5 worm cellular contexts compared by ENCODE assay signal in genomic region chrV:13656346-13657254, ce11.
TF ChIP-seq lines count a peak whose summit lies in the region.

No protein-coding gene starts in this region.

TF ChIP-seq in whole organism, L1 larva, 84 proteins besides CTCF, POLR2A, EP300 and RAD21 (continued from another document and continues in another):
- TF ChIP-seq skn-1 (tag; optimal IDR thresholded peaks at IDR 0.05; lab: Kevin White, UChicago) = no peak
- no peak for TF ChIP-seq nhr-84 (tag; optimal IDR thresholded peaks at IDR 0.05; lab: Kevin White, UChicago)
- TF ChIP-seq nhr-28 (tag; optimal IDR thresholded peaks at IDR 0.05; lab: Kevin White, UChicago) = no peak
- no peak for TF ChIP-seq egl-27 (tag; optimal IDR thresholded peaks at IDR 0.05; lab: Kevin White, UChicago)
- TF ChIP-seq lin-39 (tag; optimal IDR thresholded peaks at IDR 0.05; lab: Kevin White, UChicago) = no peak
- peak; percentile 82 for TF ChIP-seq lin-14 (GFP tag; optimal IDR thresholded peaks at IDR 0.05; lab: Kevin White, UChicago)
- TF ChIP-seq lin-15B (tag; optimal IDR thresholded peaks at IDR 0.05; lab: Kevin White, UChicago) = no peak
- TF ChIP-seq ceh-82 (tag; optimal IDR thresholded peaks at IDR 0.05; lab: Kevin White, UChicago) = no peak
- TF ChIP-seq nhr-12 (tag; optimal IDR thresholded peaks at IDR 0.05; lab: Kevin White, UChicago) = no peak
- TF ChIP-seq efl-1 (optimal IDR thresholded peaks at IDR 0.05; lab: Kevin White, UChicago) = peak in 1 of 2 experiments; percentile 27
- peak in 1 of 2 experiments; percentile 58 for TF ChIP-seq efl-1 (GFP tag; optimal IDR thresholded peaks at IDR 0.05 in 1 of 2; lab: Kevin White, UChicago)
- peak; percentile 32 for TF ChIP-seq tbx-2 (tag; optimal IDR thresholded peaks at IDR 0.05; lab: Kevin White, UChicago)
- TF ChIP-seq snu-23 (GFP tag; optimal IDR thresholded peaks at IDR 0.05; lab: Kevin White, UChicago) = peak; percentile 70
- TF ChIP-seq nhr-11 (tag; optimal IDR thresholded peaks at IDR 0.05; lab: Kevin White, UChicago) = no peak
- peak; percentile 96 for TF ChIP-seq nhr-85 (tag; lab: Kevin White, UChicago)
- TF ChIP-seq F16B12.6 (tag; optimal IDR thresholded peaks at IDR 0.05; lab: Kevin White, UChicago) = no peak
- peak; percentile 39 for TF ChIP-seq ceh-88 (GFP tag; IDR thresholded peaks at IDR 0.05; lab: Robert Waterston, UW)
- peak; percentile 2 for TF ChIP-seq fkh-8 (tag; optimal IDR thresholded peaks at IDR 0.05; lab: Kevin White, UChicago)
- TF ChIP-seq hlh-17 (GFP tag; optimal IDR thresholded peaks at IDR 0.05; lab: Kevin White, UChicago; ENCODE audit: borderline replicate concordance) = no peak
- peak in 4 of 6 experiments; percentile 24 to 99 (median 78) for TF ChIP-seq elt-3 (tag; optimal IDR thresholded peaks at IDR 0.05; lab: Kevin White, UChicago)
- TF ChIP-seq mef-2 (tag; optimal IDR thresholded peaks at IDR 0.05; lab: Kevin White, UChicago) = no peak
- peak; percentile 80 for TF ChIP-seq elt-2 (tag; optimal IDR thresholded peaks at IDR 0.05; lab: Kevin White, UChicago)
- TF ChIP-seq ceh-63 (GFP tag; optimal IDR thresholded peaks at IDR 0.05; lab: Kevin White, UChicago) = no peak
- no peak for TF ChIP-seq snpc-4 (tag; optimal IDR thresholded peaks at IDR 0.05; lab: Kevin White, UChicago)
- peak; percentile 51 for TF ChIP-seq dsc-1 (tag; optimal IDR thresholded peaks at IDR 0.05; lab: Kevin White, UChicago)
- no peak for TF ChIP-seq unc-62 (GFP tag; optimal IDR thresholded peaks at IDR 0.05; lab: Kevin White, UChicago)
- peak; percentile 97 for TF ChIP-seq blmp-1 (tag; optimal IDR thresholded peaks at IDR 0.05; lab: Kevin White, UChicago)

TF ChIP-seq in whole organism, L2 larva, 48 proteins besides CTCF, POLR2A, EP300 and RAD21 (continued from another document):
- TF ChIP-seq egl-27 (tag; optimal IDR thresholded peaks at IDR 0.05; lab: Kevin White, UChicago) = peak; percentile 39
- no peak for TF ChIP-seq nhr-237 (tag; optimal IDR thresholded peaks at IDR 0.05; lab: Kevin White, UChicago)
- TF ChIP-seq snpc-4 (tag; optimal IDR thresholded peaks at IDR 0.05; lab: Kevin White, UChicago) = peak; percentile 43
- TF ChIP-seq lsy-2 (tag; optimal IDR thresholded peaks at IDR 0.05; lab: Kevin White, UChicago) = peak in 1 of 2 experiments; percentile 60
- TF ChIP-seq skn-1 (tag; optimal IDR thresholded peaks at IDR 0.05; lab: Kevin White, UChicago) = peak; percentile 43
- peak; percentile 97 for TF ChIP-seq nhr-21 (tag; optimal IDR thresholded peaks at IDR 0.05; lab: Kevin White, UChicago)
- TF ChIP-seq ztf-4 (tag; optimal IDR thresholded peaks at IDR 0.05; lab: Kevin White, UChicago) = peak; percentile 53
- no peak for TF ChIP-seq unc-55 (GFP tag; optimal IDR thresholded peaks at IDR 0.05; lab: Kevin White, UChicago)
- TF ChIP-seq sma-9 (GFP tag; optimal IDR thresholded peaks at IDR 0.05; lab: Kevin White, UChicago) = peak; percentile 85
- no peak for TF ChIP-seq sma-9 (tag; optimal IDR thresholded peaks at IDR 0.05; lab: Kevin White, UChicago)
- TF ChIP-seq elt-3 (tag; optimal IDR thresholded peaks at IDR 0.05; lab: Kevin White, UChicago) = no peak
- peak; percentile 65 for TF ChIP-seq crh-2 (tag; optimal IDR thresholded peaks at IDR 0.05; lab: Kevin White, UChicago)
- TF ChIP-seq alr-1 (tag; optimal IDR thresholded peaks at IDR 0.05; lab: Kevin White, UChicago) = peak; percentile 68
- no peak for TF ChIP-seq zag-1 (tag; optimal IDR thresholded peaks at IDR 0.05; lab: Kevin White, UChicago)
- TF ChIP-seq gmeb-1 (tag; optimal IDR thresholded peaks at IDR 0.05; lab: Kevin White, UChicago) = peak; percentile 48
- TF ChIP-seq elt-1 (tag; optimal IDR thresholded peaks at IDR 0.05; lab: Kevin White, UChicago) = no peak
TF ChIP-seq in whole organism, L2 larva: peak in this region for 19.

TF ChIP-seq in whole organism, L3 larva, 47 proteins besides CTCF, POLR2A, EP300 and RAD21 (continued from another document):
- no peak for TF ChIP-seq nhr-237 (tag; optimal IDR thresholded peaks at IDR 0.05; lab: Kevin White, UChicago)
- TF ChIP-seq ceh-9 (tag; optimal IDR thresholded peaks at IDR 0.05; lab: Kevin White, UChicago) = no peak
- peak; percentile 45 for TF ChIP-seq nhr-28 (tag; optimal IDR thresholded peaks at IDR 0.05; lab: Kevin White, UChicago)
- peak; percentile 69 for TF ChIP-seq lsy-12 (tag; optimal IDR thresholded peaks at IDR 0.05; lab: Kevin White, UChicago)
- TF ChIP-seq nhr-43 (tag; optimal IDR thresholded peaks at IDR 0.05; lab: Kevin White, UChicago; ENCODE audit: poor library complexity, severe bottlenecking) = peak; percentile 91
- TF ChIP-seq sea-2 (GFP tag; optimal IDR thresholded peaks at IDR 0.05; lab: Kevin White, UChicago) = no peak
- no peak for TF ChIP-seq egl-5 (tag; optimal IDR thresholded peaks at IDR 0.05; lab: Kevin White, UChicago)
- peak; percentile 45 for TF ChIP-seq ceh-28 (tag; optimal IDR thresholded peaks at IDR 0.05; lab: Kevin White, UChicago)
- peak; percentile 98 for TF ChIP-seq nhr-25 (tag; optimal IDR thresholded peaks at IDR 0.05; lab: Kevin White, UChicago)
- peak; percentile 23 for TF ChIP-seq R02D3.7 (tag; optimal IDR thresholded peaks at IDR 0.05; lab: Kevin White, UChicago)
- TF ChIP-seq ceh-82 (tag; optimal IDR thresholded peaks at IDR 0.05; lab: Kevin White, UChicago) = no peak
- TF ChIP-seq pha-4 (tag; optimal IDR thresholded peaks at IDR 0.05; lab: Kevin White, UChicago) = peak; percentile 52
- TF ChIP-seq ama-1 (optimal IDR thresholded peaks at IDR 0.05; lab: Kevin White, UChicago) = peak; percentile 95
- TF ChIP-seq ZK546.5 (tag; optimal IDR thresholded peaks at IDR 0.05; lab: Kevin White, UChicago) = no peak
- TF ChIP-seq eor-1 (tag; optimal IDR thresholded peaks at IDR 0.05; lab: Kevin White, UChicago) = no peak
- TF ChIP-seq skn-1 (tag; optimal IDR thresholded peaks at IDR 0.05; lab: Kevin White, UChicago) = no peak
- TF ChIP-seq jun-1 (tag; optimal IDR thresholded peaks at IDR 0.05; lab: Kevin White, UChicago) = peak; percentile 52

TF ChIP-seq in whole organism, L4 larva, 104 proteins besides CTCF, POLR2A, EP300 and RAD21 (continued from another document and continues in another):
- TF ChIP-seq nhr-6 (tag; optimal IDR thresholded peaks at IDR 0.05; lab: Kevin White, UChicago) (peak; percentile 56), fos-1 (tag; optimal IDR thresholded peaks at IDR 0.05; lab: Kevin White, UChicago) (no peak), R02D3.7 (tag; optimal IDR thresholded peaks at IDR 0.05; lab: Kevin White, UChicago) (no peak), zip-2 (tag; optimal IDR thresholded peaks at IDR 0.05; lab: Kevin White, UChicago) (no peak), lim-7 (GFP tag; IDR thresholded peaks at IDR 0.05; lab: Robert Waterston, UW) (0 out of 2 replicates have a peak, but pooled peaks have one; percentile 35), Y5F2A.4 (GFP tag; optimal IDR thresholded peaks at IDR 0.05; lab: Kevin White, UChicago) (peak; percentile 10), pha-4 (GFP tag; IDR thresholded peaks at IDR 0.05; lab: Robert Waterston, UW) (peak; percentile 14), pha-4 (tag; optimal IDR thresholded peaks at IDR 0.05; lab: Kevin White, UChicago) (no peak), nhr-102 (tag; optimal IDR thresholded peaks at IDR 0.05; lab: Kevin White, UChicago) (peak; percentile 86), T20F7.1 (GFP tag; optimal IDR thresholded peaks at IDR 0.05; lab: Kevin White, UChicago) (peak; percentile 32), skn-1 (tag; optimal IDR thresholded peaks at IDR 0.05; lab: Kevin White, UChicago) (no peak), cey-2 (tag; optimal IDR thresholded peaks at IDR 0.05; lab: Kevin White, UChicago; ENCODE audit: borderline replicate concordance, insufficient read depth) (peak; percentile 77), ctbp-1 (GFP tag; IDR thresholded peaks at IDR 0.05; lab: Robert Waterston, UW) (no peak), nhr-48 (tag; optimal IDR thresholded peaks at IDR 0.05; lab: Kevin White, UChicago) (peak; percentile 89), set-16 (GFP tag; IDR thresholded peaks at IDR 0.05; lab: Robert Waterston, UW) (peak; percentile 28; the same call in 1 of the 2 replicates), F10B5.3 (tag; optimal IDR thresholded peaks at IDR 0.05; lab: Kevin White, UChicago) (no peak), zfp-3 (GFP tag; conservative IDR thresholded peaks at IDR 0.05; lab: Robert Waterston, UW) (peak; percentile 80), madf-9 (GFP tag; conservative IDR thresholded peaks at IDR 0.05; lab: Robert Waterston, UW) (no peak), lin-29 (GFP tag; IDR thresholded peaks at IDR 0.05; lab: Robert Waterston, UW) (no peak), nhr-10 (tag; optimal IDR thresholded peaks at IDR 0.05; lab: Kevin White, UChicago) (peak; percentile 84), ces-1 (GFP tag; optimal IDR thresholded peaks at IDR 0.05; lab: Kevin White, UChicago) (no peak), hlh-30 (tag; optimal IDR thresholded peaks at IDR 0.05; lab: Kevin White, UChicago; ENCODE audit: insufficient read depth) (peak; percentile 83), dpl-1 (GFP tag; optimal IDR thresholded peaks at IDR 0.05; lab: Kevin White, UChicago) (peak; percentile 40), vab-7 (GFP tag; IDR thresholded peaks at IDR 0.05; lab: Robert Waterston, UW) (no peak), hmg-1.1 (GFP tag; IDR thresholded peaks at IDR 0.05; lab: Robert Waterston, UW) (0 out of 2 replicates have a peak, but pooled peaks have one; percentile 24), nhr-77 (tag; optimal IDR thresholded peaks at IDR 0.05; lab: Kevin White, UChicago) (peak; percentile 66), gei-8 (GFP tag; optimal IDR thresholded peaks at IDR 0.05; lab: Kevin White, UChicago) (peak; percentile 69), T26A8.4 (GFP tag; IDR thresholded peaks at IDR 0.05; lab: Robert Waterston, UW) (peak; percentile 38; the same call in 1 of the 2 replicates), egl-43 (GFP tag; IDR thresholded peaks at IDR 0.05; lab: Robert Waterston, UW) (no peak), zip-11 (GFP tag; IDR thresholded peaks at IDR 0.05; lab: Robert Waterston, UW) (no peak), ZK546.5 (tag; optimal IDR thresholded peaks at IDR 0.05; lab: Kevin White, UChicago) (no peak), php-3 (GFP tag; IDR thresholded peaks at IDR 0.05; lab: Robert Waterston, UW) (peak; percentile 82), duxl-1 (tag; optimal IDR thresholded peaks at IDR 0.05; lab: Kevin White, UChicago; ENCODE audit: poor library complexity) (peak; percentile 8), daf-19 (GFP tag; conservative IDR thresholded peaks at IDR 0.05; lab: Robert Waterston, UW) (no peak), hlh-11 (tag; optimal IDR thresholded peaks at IDR 0.05; lab: Kevin White, UChicago) (peak; percentile 96), Y48G9A.11 (GFP tag; IDR thresholded peaks at IDR 0.05; lab: Robert Waterston, UW) (no peak), mep-1 (tag; optimal IDR thresholded peaks at IDR 0.05; lab: Kevin White, UChicago) (peak; percentile 80), ceh-32 (tag; optimal IDR thresholded peaks at IDR 0.05; lab: Kevin White, UChicago; ENCODE audit: poor library complexity) (no peak), nhr-11 (tag; optimal IDR thresholded peaks at IDR 0.05; lab: Kevin White, UChicago) (peak; percentile 3)

TF ChIP-seq in whole organism, young adult, 124 proteins besides CTCF, POLR2A, EP300 and RAD21 (continued from another document):
- 0 out of 2 replicates have a peak, but pooled peaks have one; percentile 24 for TF ChIP-seq pbrm-1 (GFP tag; IDR thresholded peaks at IDR 0.05; lab: Robert Waterston, UW)
- TF ChIP-seq Y53G8AR.9 (GFP tag; conservative IDR thresholded peaks at IDR 0.05; lab: Robert Waterston, UW) = peak; percentile 60; the same call in 1 of the 2 replicates
- TF ChIP-seq nfyb-1 (GFP tag; IDR thresholded peaks at IDR 0.05; lab: Robert Waterston, UW) = peak; percentile 71; the same call in 1 of the 2 replicates
- TF ChIP-seq F55B11.4 (tag; optimal IDR thresholded peaks at IDR 0.05; lab: Kevin White, UChicago; ENCODE audit: borderline replicate concordance, insufficient read depth) = no peak
- peak; percentile 6 for TF ChIP-seq F10E7.11 (tag; optimal IDR thresholded peaks at IDR 0.05; lab: Kevin White, UChicago)
- peak; percentile 51 for TF ChIP-seq ets-4 (GFP tag; optimal IDR thresholded peaks at IDR 0.05; lab: Kevin White, UChicago)
- peak; percentile 76 for TF ChIP-seq ama-1 (optimal IDR thresholded peaks at IDR 0.05; lab: Kevin White, UChicago)
- TF ChIP-seq ama-1 (GFP tag; optimal IDR thresholded peaks at IDR 0.05; lab: Kevin White, UChicago) = no peak
- peak; percentile 2 for TF ChIP-seq F52B5.7 (tag; optimal IDR thresholded peaks at IDR 0.05; lab: Kevin White, UChicago)
- TF ChIP-seq ztf-6 (GFP tag; IDR thresholded peaks at IDR 0.05; lab: Robert Waterston, UW) = no peak
- TF ChIP-seq hsf-1 (GFP tag; IDR thresholded peaks at IDR 0.05; lab: Robert Waterston, UW) = 0 out of 2 replicates have a peak, but pooled peaks have one; percentile 7
- 0 out of 2 replicates have a peak, but pooled peaks have one; percentile 14 for TF ChIP-seq zfh-2 (GFP tag; conservative IDR thresholded peaks at IDR 0.05; lab: Robert Waterston, UW)
- no peak for TF ChIP-seq aptf-2 (GFP tag; conservative IDR thresholded peaks at IDR 0.05; lab: Robert Waterston, UW)
- TF ChIP-seq unc-62 (GFP tag; optimal IDR thresholded peaks at IDR 0.05; lab: Kevin White, UChicago) = peak; percentile 35
- peak; percentile 52 for TF ChIP-seq lin-40 (tag; optimal IDR thresholded peaks at IDR 0.05; lab: Kevin White, UChicago)
- peak; percentile 31; the same call in 1 of the 2 replicates for TF ChIP-seq C06A6.2 (GFP tag; conservative IDR thresholded peaks at IDR 0.05; lab: Robert Waterston, UW)
- peak; percentile 76; the same call in 1 of the 2 replicates for TF ChIP-seq madf-3 (GFP tag; IDR thresholded peaks at IDR 0.05; lab: Robert Waterston, UW)
- peak; percentile 33; the same call in 1 of the 2 replicates for TF ChIP-seq cebp-1 (GFP tag; IDR thresholded peaks at IDR 0.05; lab: Robert Waterston, UW)
- TF ChIP-seq cebp-1 (tag; optimal IDR thresholded peaks at IDR 0.05; lab: Kevin White, UChicago) = peak; percentile 43
- TF ChIP-seq ztf-26 (tag; optimal IDR thresholded peaks at IDR 0.05; lab: Kevin White, UChicago) = peak; percentile 84
- TF ChIP-seq hlh-26 (GFP tag; conservative IDR thresholded peaks at IDR 0.05; lab: Robert Waterston, UW) = 0 out of 2 replicates have a peak, but pooled peaks have one; percentile 71
- TF ChIP-seq hmg-1.2 (GFP tag; IDR thresholded peaks at IDR 0.05; lab: Robert Waterston, UW) = 0 out of 2 replicates have a peak, but pooled peaks have one; percentile 22
- TF ChIP-seq sptf-2 (GFP tag; optimal IDR thresholded peaks at IDR 0.05; lab: Kevin White, UChicago) = no peak
- TF ChIP-seq madf-6 (GFP tag; IDR thresholded peaks at IDR 0.05; lab: Robert Waterston, UW) = no peak; the same call in none of the 2 replicates
